Fruit fly (Drosophila melanogaster) S2 (cell line): ENCODE measurements around the gene CG5151.

ENCODE experiments used
- CG8478 ChIP-seq: fragments of >200 bp; optimal IDR thresholded peaks from 2 replicates; lab custom pipeline; 2018
- CTCF ChIP-seq, 2 experiments: fragments of >200 bp; optimal IDR thresholded peaks; 2 replicates each; lab custom pipeline; 2018

Gene CG5151

dm6 chr3L:16161847-16162556 is 2.5 kb downstream of the CG5151 start:
- TF ChIP-seq CTCF (optimal IDR thresholded peaks at IDR 0.05; lab: Kevin White, UChicago) (no peak), CG8478 (lab: Kevin White, UChicago) (no peak)

dm6 chr3L:16161131-16161530 is 3.4 kb downstream of the CG5151 start:
- TF ChIP-seq CTCF (optimal IDR thresholded peaks at IDR 0.05; lab: Kevin White, UChicago) (no peak), CG8478 (lab: Kevin White, UChicago) (no peak)

dm6 chr3L:16160420-16161069 is 4.0 kb downstream of the CG5151 start:
- no peak for TF ChIP-seq CTCF (optimal IDR thresholded peaks at IDR 0.05; lab: Kevin White, UChicago)
- TF ChIP-seq CG8478 (lab: Kevin White, UChicago), result no peak

- no peak for TF ChIP-seq CG8478 (lab: Kevin White, UChicago)
- no peak for TF ChIP-seq CTCF (optimal IDR thresholded peaks at IDR 0.05; lab: Kevin White, UChicago)
Measured at dm6 chr3L:16160073-16160398, 4.5 kb downstream of the CG5151 start.

- TF ChIP-seq CG8478 (lab: Kevin White, UChicago), result no peak
- no peak for TF ChIP-seq CTCF (optimal IDR thresholded peaks at IDR 0.05; lab: Kevin White, UChicago)
Measured at dm6 chr3L:16159161-16160072, 5.1 kb downstream of the CG5151 start.

- TF ChIP-seq CG8478 (lab: Kevin White, UChicago) (no peak), CTCF (optimal IDR thresholded peaks at IDR 0.05; lab: Kevin White, UChicago) (no peak)
Measured at dm6 chr3L:16158322-16158721, 6.2 kb downstream of the CG5151 start.

- TF ChIP-seq CG8478 (lab: Kevin White, UChicago), result no peak
- no peak for TF ChIP-seq CTCF (optimal IDR thresholded peaks at IDR 0.05; lab: Kevin White, UChicago)
Measured at dm6 chr3L:16157251-16158190, 7.0 kb downstream of the CG5151 start.

dm6 chr3L:16156788-16157208 is 7.7 kb downstream of the CG5151 start:
- TF ChIP-seq CTCF (optimal IDR thresholded peaks at IDR 0.05; lab: Kevin White, UChicago) (no peak), CG8478 (lab: Kevin White, UChicago) (no peak)

- no peak for TF ChIP-seq CG8478 (lab: Kevin White, UChicago)
- TF ChIP-seq CTCF (optimal IDR thresholded peaks at IDR 0.05; lab: Kevin White, UChicago), result no peak
Measured at dm6 chr3L:16155547-16155946, 9.0 kb downstream of the CG5151 start.

- TF ChIP-seq CTCF (optimal IDR thresholded peaks at IDR 0.05; lab: Kevin White, UChicago), result no peak
- TF ChIP-seq CG8478 (lab: Kevin White, UChicago), result no peak
Measured at dm6 chr3L:16153650-16154049, 10.9 kb downstream of the CG5151 start.

- TF ChIP-seq CTCF (optimal IDR thresholded peaks at IDR 0.05; lab: Kevin White, UChicago) (no peak), CG8478 (lab: Kevin White, UChicago) (no peak)
Measured at dm6 chr3L:16153089-16153488, 11.4 kb downstream of the CG5151 start.

dm6 chr3L:16151742-16152141 is 12.8 kb downstream of the CG5151 start:
- TF ChIP-seq CTCF (optimal IDR thresholded peaks at IDR 0.05; lab: Kevin White, UChicago) (no peak), CG8478 (lab: Kevin White, UChicago) (no peak)

dm6 chr3L:16150850-16151515 is 13.5 kb downstream of the CG5151 start:
- TF ChIP-seq CG8478 (lab: Kevin White, UChicago), result no peak
- no peak for TF ChIP-seq CTCF (optimal IDR thresholded peaks at IDR 0.05; lab: Kevin White, UChicago)
